Fruit fly (Drosophila melanogaster): Measurements from ENCODE around the gene Atg2.

The Atg2 gene

DNA sequence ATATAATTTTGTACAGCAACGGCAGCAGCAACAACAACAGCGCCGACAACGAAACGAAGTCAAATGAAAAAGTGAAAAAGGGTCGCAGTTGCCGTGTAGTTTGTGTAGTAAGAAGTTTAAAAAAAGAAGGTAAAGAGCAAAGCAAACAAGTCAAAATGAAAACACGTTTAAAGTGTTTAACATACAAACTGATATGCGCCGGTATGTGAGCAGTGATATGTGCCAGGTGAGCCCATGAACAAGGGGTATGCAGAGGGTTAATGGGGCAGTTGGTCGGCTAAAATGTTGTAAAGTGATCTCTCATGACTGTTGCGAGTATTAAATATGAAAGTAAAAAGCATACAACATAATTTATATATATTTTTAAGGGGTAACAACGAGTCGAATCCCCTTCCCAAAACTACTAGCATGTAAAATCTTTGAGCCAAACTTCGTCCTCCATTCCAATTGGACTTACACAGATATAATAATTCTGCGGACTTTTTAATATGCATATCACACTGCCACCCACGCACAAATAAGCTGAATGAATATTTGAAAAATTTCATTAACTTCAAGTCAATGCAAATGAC lies 31.9 kb downstream of the Atg2 start:
- TF ChIP-seq CG17801 (GFP tag; optimal IDR thresholded peaks at IDR 0.05; ENCODE audit: partially characterized antibody), result no peak

DNA sequence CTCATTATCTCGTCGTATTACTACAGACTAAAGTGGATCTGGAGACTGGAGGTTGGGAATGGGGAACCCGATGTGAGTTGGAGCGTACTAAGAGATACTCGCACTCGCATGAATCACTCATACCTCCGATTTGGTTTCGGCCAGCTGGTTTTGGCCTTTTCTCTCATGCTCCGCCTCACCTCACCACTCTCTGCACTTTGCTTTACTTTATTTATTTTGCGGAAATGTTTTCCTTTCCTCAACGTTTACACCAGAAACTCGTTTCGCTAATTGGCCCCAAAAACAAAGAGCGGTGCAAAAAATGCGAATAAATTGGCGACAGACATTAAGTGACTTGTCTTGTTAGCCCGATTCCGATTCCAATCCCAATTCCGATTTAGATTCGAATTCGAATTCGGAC lies 33.2 kb downstream of the Atg2 start:
- no peak for TF ChIP-seq CG17801 (GFP tag; optimal IDR thresholded peaks at IDR 0.05; ENCODE audit: partially characterized antibody)

DNA sequence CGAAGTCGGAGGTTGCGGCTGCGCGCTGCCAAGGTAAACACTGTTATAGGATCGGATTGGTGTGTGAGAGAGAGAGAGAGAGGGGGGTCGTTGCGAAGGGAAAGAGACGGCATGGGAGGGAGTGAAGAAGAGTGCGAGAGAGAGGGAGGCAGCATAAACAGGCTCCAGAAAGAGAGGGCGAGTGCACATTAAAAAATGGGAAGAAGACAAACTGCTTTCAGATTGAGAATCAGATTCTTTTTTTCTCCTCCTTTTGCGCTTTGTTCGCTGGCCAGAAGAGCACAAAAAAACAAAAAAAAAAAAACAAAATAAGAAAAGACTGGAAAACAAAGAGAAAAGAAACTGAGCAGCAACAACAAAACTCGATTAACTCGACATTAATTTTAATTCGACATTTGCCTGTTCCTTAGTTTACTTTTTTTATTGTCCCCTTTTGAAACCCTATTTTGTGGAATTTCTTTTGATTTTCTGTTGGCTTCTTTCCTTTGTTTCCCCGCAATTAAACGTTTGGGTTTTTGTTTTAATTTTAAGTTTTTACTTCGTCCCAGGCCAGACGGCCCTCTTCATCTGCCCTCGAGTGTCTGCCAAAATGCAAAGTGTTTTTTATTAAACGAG lies 34.2 kb downstream of the Atg2 start:
- TF ChIP-seq CG17801 (GFP tag; optimal IDR thresholded peaks at IDR 0.05; ENCODE audit: partially characterized antibody), result no peak

DNA sequence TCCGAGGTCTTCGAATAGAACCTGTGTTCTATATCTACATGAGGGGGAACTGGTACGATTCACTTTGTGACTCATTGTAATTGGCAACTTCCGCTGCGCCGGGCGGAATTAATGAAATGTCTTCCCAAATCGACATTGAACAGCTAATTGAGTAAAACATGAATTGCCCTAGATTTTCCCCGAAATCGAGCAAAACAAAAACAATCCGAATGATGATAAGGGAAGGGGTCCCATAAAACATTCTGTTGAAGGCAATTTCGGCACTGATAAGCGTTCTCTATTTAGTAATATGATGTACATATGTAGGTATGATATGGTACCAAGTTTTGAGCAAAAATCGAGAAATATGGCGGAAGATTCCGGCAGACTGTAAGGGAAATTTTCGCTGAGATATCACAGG lies 35.6 kb downstream of the Atg2 start:
- no peak for TF ChIP-seq CG17801 (GFP tag; optimal IDR thresholded peaks at IDR 0.05; ENCODE audit: partially characterized antibody)

DNA sequence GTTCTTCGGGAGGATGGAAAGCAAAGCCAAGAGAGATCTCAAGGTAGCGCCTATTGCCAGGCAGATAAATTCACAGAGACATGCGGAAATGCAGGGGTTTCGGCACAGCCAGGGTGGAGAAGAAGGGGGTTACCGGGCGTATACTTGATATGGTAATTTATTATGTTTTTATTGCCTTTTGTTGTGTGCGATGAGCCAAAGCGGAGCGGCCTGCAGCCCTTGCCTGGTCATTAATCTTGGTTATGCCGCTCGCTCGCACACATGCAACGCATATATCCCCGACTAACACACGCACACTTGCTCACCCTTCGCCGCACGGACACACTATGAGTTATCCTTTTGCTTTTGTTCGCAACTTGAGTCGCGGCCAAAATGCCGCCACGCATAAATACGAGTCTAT lies 42.5 kb downstream of the Atg2 start:
- TF ChIP-seq CG17801 (GFP tag; optimal IDR thresholded peaks at IDR 0.05; ENCODE audit: partially characterized antibody), result no peak

DNA sequence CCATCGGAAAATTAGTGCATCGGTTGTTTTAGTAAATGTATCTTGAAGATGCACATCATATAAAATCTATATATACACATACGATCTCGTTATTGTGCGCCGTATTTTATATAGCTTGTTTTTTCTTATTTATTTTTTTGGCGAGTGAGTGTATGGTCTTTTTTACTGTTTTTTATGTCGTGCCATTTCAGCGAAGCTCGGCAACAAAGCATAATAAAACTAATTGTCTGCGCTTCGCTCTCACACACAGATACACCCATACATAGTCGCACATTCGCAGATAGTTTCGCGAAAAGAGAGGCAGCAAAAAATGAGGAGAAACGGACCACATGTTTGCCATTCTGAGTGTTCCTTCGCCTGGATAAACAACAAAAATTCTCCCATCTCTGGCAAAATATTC lies 43.7 kb downstream of the Atg2 start:
- TF ChIP-seq CG17801 (GFP tag; optimal IDR thresholded peaks at IDR 0.05; ENCODE audit: partially characterized antibody), result peak; percentile 83

DNA sequence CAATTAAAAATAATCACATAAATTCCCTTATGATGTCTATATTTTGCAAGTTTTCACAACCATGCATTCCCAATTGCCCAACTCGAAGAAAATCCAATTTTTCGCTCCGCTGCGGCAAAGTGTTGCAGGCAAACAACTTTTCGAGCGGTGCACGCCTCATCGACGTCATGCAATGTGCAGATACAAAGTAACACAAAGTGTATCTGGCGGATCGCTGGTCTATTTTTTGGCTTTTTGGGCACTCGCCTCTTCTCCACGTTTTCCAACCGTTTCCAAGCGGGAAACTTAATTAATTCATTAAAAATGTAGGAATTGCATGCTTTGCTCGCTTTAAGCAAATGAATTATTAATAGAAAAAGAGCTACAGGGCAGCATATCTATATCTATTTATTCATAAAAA lies 44.6 kb downstream of the Atg2 start:
- TF ChIP-seq CG17801 (GFP tag; optimal IDR thresholded peaks at IDR 0.05; ENCODE audit: partially characterized antibody), result no peak

DNA sequence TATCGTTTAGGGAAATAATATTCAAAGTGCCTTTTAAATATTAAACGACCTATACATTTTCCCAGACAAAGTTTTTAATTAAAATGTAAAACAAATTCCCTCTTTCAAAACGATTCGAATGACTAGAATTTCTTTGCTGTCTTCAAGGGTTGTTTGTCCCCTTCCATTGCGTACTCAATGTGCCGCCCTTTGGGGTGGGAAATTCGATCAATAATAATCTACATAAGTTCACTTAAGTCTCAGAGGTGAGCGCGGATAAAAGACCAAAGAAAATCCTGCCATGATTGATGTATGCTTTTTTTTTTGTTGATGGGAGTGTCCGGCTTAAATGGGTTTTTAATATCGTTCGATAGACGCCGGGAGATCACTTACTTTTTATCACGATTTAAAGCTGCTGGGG lies 45.5 kb downstream of the Atg2 start:
- no peak for TF ChIP-seq CG17801 (GFP tag; optimal IDR thresholded peaks at IDR 0.05; ENCODE audit: partially characterized antibody)

DNA sequence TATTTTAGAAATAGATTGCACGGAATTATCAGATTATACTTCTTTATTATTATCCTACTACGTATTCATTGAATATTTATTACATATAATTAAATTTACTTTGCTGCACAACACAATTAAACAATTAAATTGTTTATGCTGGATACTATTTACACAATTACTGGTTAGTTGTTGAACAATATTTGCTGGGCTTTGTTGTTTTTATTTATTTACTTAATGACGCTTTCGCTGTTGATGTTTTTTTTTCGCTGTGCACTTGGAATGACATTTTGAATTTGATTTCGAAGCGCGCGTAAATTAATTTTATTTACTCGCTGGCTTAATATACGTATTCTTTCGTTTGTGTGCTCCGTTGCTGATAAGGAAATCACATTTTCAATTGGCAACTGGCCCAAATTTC lies 46.1 kb downstream of the Atg2 start:
- no peak for TF ChIP-seq CG17801 (GFP tag; optimal IDR thresholded peaks at IDR 0.05; ENCODE audit: partially characterized antibody)

DNA sequence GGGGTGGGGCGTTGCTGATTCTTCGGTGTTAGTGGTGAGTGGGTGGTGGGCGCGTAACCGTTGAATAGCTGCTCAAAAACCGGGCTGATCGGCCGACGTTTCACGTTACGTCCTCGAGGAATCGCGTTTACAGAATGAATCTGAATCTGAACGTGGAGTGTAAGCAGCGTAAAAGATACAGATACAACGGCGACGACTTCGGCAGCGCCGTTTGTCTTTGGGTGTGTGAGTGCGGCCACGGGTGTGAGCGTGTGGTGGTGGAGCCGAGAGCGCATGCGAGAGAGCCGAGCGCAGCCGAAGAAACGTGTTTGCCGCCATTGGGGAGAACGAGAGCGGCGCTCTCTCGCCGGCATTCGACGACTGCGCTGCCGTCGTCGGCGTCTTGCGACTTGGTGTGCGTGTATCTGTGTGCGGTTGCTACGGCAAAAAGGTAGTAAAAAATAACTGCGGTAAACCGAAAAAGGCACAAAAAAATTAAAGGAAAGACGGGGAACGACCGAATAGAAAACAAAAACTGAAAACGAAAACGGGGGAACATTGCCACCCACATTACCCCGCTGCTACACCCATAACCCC lies 46.9 kb downstream of the Atg2 start:
- TF ChIP-seq CG17801 (GFP tag; optimal IDR thresholded peaks at IDR 0.05; ENCODE audit: partially characterized antibody), result peak; percentile 62

DNA sequence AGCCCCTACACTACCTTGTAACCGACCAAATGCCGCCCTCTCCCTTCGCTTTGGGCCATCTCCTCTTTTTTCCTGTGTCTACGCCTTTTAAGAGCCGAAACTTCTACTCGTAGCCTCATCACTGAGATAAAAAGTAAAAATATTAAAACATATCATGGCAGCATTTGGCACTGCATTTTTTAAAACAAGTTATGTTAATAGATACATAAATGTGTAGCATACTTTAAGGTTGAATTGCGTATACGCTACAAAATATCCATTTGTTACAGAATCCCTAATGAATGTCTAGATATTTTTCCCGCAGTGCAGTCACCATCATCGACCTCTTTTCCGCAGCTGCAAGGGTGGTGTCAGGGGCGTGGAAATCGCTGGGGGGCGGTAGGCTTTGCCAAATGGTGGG lies 48.8 kb downstream of the Atg2 start:
- no peak for TF ChIP-seq CG17801 (GFP tag; optimal IDR thresholded peaks at IDR 0.05; ENCODE audit: partially characterized antibody)

DNA sequence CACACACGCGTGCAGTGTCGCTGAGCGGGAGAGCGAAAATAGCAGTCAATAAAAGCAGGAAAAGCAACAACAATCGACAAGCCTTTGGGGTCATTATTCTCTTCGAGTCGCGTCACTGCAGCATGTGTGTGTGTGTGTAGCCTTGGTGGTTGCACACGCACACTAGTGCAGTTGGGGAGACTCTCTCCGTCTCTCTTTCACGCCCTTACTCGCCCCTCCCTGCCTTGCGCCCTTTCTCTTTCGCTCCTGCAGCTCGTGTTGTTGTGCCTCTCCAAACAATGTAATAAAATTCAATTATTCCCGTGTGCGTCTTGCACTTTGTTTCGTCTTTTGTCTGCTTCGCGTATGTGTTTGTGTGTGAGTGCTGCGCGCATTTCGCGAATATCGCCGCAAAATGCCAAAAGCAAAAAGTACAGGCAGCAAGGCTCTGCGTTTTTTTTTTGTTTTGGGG lies 49.4 kb downstream of the Atg2 start:
- TF ChIP-seq CG17801 (GFP tag; optimal IDR thresholded peaks at IDR 0.05; ENCODE audit: partially characterized antibody), result no peak

DNA sequence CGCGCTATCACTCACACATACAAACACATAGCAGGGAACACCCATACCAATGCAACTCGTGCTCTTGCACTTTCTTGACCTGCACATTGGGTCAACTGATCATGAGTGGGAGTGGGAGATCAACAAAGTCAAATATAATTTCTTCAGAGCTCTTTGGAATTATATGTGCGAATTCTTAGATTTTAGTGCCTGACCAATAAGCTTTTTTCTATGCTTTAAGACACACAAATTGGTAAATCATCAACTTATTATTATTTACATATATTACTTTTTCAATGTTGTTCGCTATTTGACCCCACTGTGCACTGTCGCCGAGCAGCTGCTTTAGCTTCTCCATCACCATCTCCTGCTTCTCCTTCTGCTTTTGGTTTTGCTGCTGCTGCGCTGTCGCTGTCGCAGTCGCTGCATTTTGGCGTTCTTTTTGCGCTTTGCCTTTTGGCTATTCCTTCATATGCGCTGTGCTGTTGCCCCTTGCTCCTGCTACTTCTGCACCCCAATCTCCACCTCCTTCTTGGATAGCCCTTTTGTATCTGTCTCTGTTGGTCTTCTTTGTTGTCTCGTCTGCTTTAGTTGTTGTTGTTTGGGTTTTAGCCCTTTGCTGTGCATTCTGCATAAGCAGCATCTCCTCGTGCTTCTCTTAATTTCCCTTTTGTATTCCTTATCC lies 50.0 kb downstream of the Atg2 start:
- TF ChIP-seq CG17801 (GFP tag; optimal IDR thresholded peaks at IDR 0.05; ENCODE audit: partially characterized antibody), result no peak

DNA sequence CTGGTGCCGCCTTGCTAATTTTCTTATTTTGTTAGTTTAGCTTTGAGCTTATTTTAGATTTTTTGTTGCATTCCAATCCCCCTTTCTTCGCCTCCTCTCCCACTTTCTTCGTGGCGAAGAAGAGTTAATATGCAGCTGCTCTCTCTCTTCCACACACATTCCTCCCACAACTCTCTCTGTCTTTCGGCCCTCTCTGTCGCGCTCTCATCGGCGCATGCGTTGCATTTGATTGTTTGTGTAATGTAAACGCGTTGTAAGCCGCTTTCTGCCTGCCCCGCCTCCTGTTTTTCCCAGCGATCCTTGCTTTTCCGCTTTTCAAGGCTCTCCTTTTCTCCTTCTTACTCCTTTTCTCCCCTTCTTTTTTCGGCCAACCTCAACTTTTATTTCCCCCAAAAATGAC lies 50.6 kb downstream of the Atg2 start:
- TF ChIP-seq CG17801 (GFP tag; optimal IDR thresholded peaks at IDR 0.05; ENCODE audit: partially characterized antibody), result no peak

DNA sequence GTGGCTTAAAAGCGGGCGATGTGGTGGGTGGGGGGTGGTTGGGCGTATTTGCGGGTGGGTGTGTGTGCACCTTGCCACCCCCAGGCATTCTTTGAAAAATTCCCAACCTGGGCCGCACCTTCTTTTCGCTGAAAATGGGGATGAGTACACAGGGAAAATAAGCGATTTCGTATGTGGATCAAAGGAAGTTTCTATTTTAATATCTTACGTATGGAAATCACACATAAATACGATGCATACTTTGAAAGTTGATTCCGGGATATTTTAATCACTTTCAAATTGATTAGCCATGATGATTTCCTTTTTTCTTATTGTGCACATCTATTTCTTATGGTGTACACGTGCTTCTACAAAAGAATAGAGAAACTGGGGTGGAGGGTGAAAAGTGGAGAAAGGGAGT lies 51.2 kb downstream of the Atg2 start:
- no peak for TF ChIP-seq CG17801 (GFP tag; optimal IDR thresholded peaks at IDR 0.05; ENCODE audit: partially characterized antibody)

DNA sequence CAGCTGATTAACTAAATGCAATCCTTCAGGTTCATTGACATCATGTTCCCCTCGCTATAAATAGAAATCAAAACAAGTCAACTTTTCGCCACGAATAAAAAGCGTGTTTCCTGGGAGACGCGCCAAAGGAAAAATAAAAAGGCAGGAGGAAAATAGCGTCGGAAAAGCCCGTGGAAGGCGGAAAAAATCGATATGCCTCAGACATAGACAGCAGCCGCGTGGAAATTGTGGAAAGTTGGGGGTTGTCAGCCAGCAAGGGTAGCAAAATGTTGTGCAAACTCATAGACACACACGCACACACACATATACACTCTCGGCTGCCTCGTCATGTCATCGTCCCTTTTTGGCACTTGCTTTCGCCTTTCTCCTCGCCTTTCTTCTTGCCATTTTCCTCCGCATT lies 54.0 kb downstream of the Atg2 start:
- no peak for TF ChIP-seq CG17801 (GFP tag; optimal IDR thresholded peaks at IDR 0.05; ENCODE audit: partially characterized antibody)
